Worm (Caenorhabditis elegans) whole organism, midembryonic: ENCODE measurements around the gene srh-37.

Experiments
- T22C8.4 ChIP-seq: fragments of 200-800 bp; sonication (Bioruptor generic); IDR thresholded peaks from 2 replicates; pipeline ENCODE4 v1.3.6; 2022; ENCODE audit warnings: missing genetic modification characterization, missing compliant biosample characterization
- cog-1 ChIP-seq: sonication (generic microtip); optimal IDR thresholded peaks from 2 replicates; lab custom pipeline; 2016; ENCODE audit warnings: missing genetic modification characterization, missing compliant biosample characterization
- flt-1 ChIP-seq: fragments of 200-800 bp; sonication (Bioruptor generic); IDR thresholded peaks from 2 replicates; pipeline ENCODE4 v1.3.6; 2022; ENCODE audit warnings: missing genetic modification characterization, missing compliant biosample characterization
- klf-2 ChIP-seq: fragments of 200-800 bp; sonication (Bioruptor generic); conservative IDR thresholded peaks from 2 replicates; pipeline ENCODE4 v1.3.6; 2022; ENCODE audit warnings: missing genetic modification reagents, missing genetic modification characterization, missing compliant biosample characterization
- med-1 ChIP-seq: sonication (generic microtip); optimal IDR thresholded peaks from 2 replicates; lab custom pipeline; 2017; ENCODE audit warnings: missing genetic modification characterization, mild to moderate bottlenecking, missing compliant biosample characterization, antibody characterized with exemption, missing genetic modification reagents; ENCODE audit not compliant: insufficient read depth
- ref-1 ChIP-seq: fragments of 200-800 bp; sonication (Bioruptor generic); conservative IDR thresholded peaks from 2 replicates; pipeline ENCODE4 v1.3.6; 2022; ENCODE audit warnings: missing genetic modification reagents, missing genetic modification characterization, missing compliant biosample characterization
- tab-1 ChIP-seq: fragments of 200-800 bp; sonication (Bioruptor generic); IDR thresholded peaks from 2 replicates; pipeline ENCODE4 v1.3.6; 2022; ENCODE audit warnings: missing genetic modification characterization, missing compliant biosample characterization
- ztf-23 ChIP-seq: fragments of 200-800 bp; sonication (Bioruptor generic); IDR thresholded peaks from 2 replicates; pipeline ENCODE4 v1.3.6; 2022; ENCODE audit warnings: missing genetic modification reagents, missing genetic modification characterization, missing compliant biosample characterization
- ztf-29 ChIP-seq: fragments of 200-800 bp; sonication (Bioruptor generic); IDR thresholded peaks from 2 replicates; pipeline ENCODE4 v1.3.6; 2022; ENCODE audit warnings: missing genetic modification reagents, missing genetic modification characterization, missing compliant biosample characterization

Gene srh-37

ce11 chrV:536571-536970 lies 24.3 kb upstream of the srh-37 start, which contains the start of gene C14C6.5:
Gene C14C6.5, plus strand, starts transcription at chrV:536628.
- TF ChIP-seq med-1 (GFP tag; lab: Kevin White, UChicago) (no peak), flt-1 (GFP tag; lab: Robert Waterston, UW) (no peak), ztf-23 (GFP tag; lab: Robert Waterston, UW) (no peak), klf-2 (GFP tag; lab: Robert Waterston, UW) (no peak), ref-1 (GFP tag; lab: Robert Waterston, UW) (no peak), ztf-29 (GFP tag; lab: Robert Waterston, UW) (no peak), T22C8.4 (no peak), tab-1 (GFP tag; lab: Robert Waterston, UW) (no peak)

- TF ChIP-seq ref-1 (GFP tag; lab: Robert Waterston, UW) (no peak), klf-2 (GFP tag; lab: Robert Waterston, UW) (no peak), tab-1 (GFP tag; lab: Robert Waterston, UW) (no peak), med-1 (GFP tag; lab: Kevin White, UChicago) (no peak), cog-1 (tag; lab: Kevin White, UChicago) (no peak), flt-1 (GFP tag; lab: Robert Waterston, UW) (no peak), ztf-23 (GFP tag; lab: Robert Waterston, UW) (no peak), ztf-29 (GFP tag; lab: Robert Waterston, UW) (no peak), T22C8.4 (no peak)
Measured at ce11 chrV:534176-534575, 21.9 kb upstream of the srh-37 start, which contains the start of gene nhr-132. Gene nhr-132, plus strand, starts transcription at chrV:534446.

- TF ChIP-seq ztf-23 (GFP tag; lab: Robert Waterston, UW) (no peak), cog-1 (tag; lab: Kevin White, UChicago) (peak; percentile 47), tab-1 (GFP tag; lab: Robert Waterston, UW) (no peak), med-1 (GFP tag; lab: Kevin White, UChicago) (no peak), ref-1 (GFP tag; lab: Robert Waterston, UW) (no peak), ztf-29 (GFP tag; lab: Robert Waterston, UW) (0 out of 2 replicates have a peak, but pooled peaks have one; percentile 10), klf-2 (GFP tag; lab: Robert Waterston, UW) (no peak), T22C8.4 (no peak)
Measured at ce11 chrV:532046-532445, 19.7 kb upstream of the srh-37 start, which contains the start of gene nhr-58. Gene nhr-58, plus strand, starts transcription at chrV:532259.

- TF ChIP-seq ref-1 (GFP tag; lab: Robert Waterston, UW): no peak
- no peak for TF ChIP-seq klf-2 (GFP tag; lab: Robert Waterston, UW)
- TF ChIP-seq ztf-29 (GFP tag; lab: Robert Waterston, UW): no peak
- TF ChIP-seq cog-1 (tag; lab: Kevin White, UChicago): no peak
- no peak for TF ChIP-seq tab-1 (GFP tag; lab: Robert Waterston, UW)
- TF ChIP-seq ztf-23 (GFP tag; lab: Robert Waterston, UW): no peak
- TF ChIP-seq med-1 (GFP tag; lab: Kevin White, UChicago): no peak
- TF ChIP-seq T22C8.4: no peak
- TF ChIP-seq flt-1 (GFP tag; lab: Robert Waterston, UW): no peak
Measured at ce11 chrV:527602-528001, 15.3 kb upstream of the srh-37 start, which contains the start of gene srw-108. Gene srw-108, plus strand, starts transcription at chrV:527902.

ce11 chrV:525040-525439 lies 12.7 kb upstream of the srh-37 start, which contains the start of gene R11G11.16:
Gene R11G11.16, minus strand, starts transcription at chrV:525140.
- no peak for TF ChIP-seq klf-2 (GFP tag; lab: Robert Waterston, UW)
- TF ChIP-seq tab-1 (GFP tag; lab: Robert Waterston, UW): no peak
- no peak for TF ChIP-seq med-1 (GFP tag; lab: Kevin White, UChicago)
- no peak for TF ChIP-seq cog-1 (tag; lab: Kevin White, UChicago)
- no peak for TF ChIP-seq ztf-23 (GFP tag; lab: Robert Waterston, UW)
- TF ChIP-seq flt-1 (GFP tag; lab: Robert Waterston, UW): no peak
- TF ChIP-seq T22C8.4: no peak
- no peak for TF ChIP-seq ref-1 (GFP tag; lab: Robert Waterston, UW)
- TF ChIP-seq ztf-29 (GFP tag; lab: Robert Waterston, UW): no peak

- TF ChIP-seq klf-2 (GFP tag; lab: Robert Waterston, UW) (no peak), cog-1 (tag; lab: Kevin White, UChicago) (no peak), ref-1 (GFP tag; lab: Robert Waterston, UW) (no peak), ztf-23 (GFP tag; lab: Robert Waterston, UW) (no peak), flt-1 (GFP tag; lab: Robert Waterston, UW) (no peak), T22C8.4 (no peak), ztf-29 (GFP tag; lab: Robert Waterston, UW) (no peak), tab-1 (GFP tag; lab: Robert Waterston, UW) (no peak), med-1 (GFP tag; lab: Kevin White, UChicago) (no peak)
Measured at ce11 chrV:524058-524457, 11.7 kb upstream of the srh-37 start, which contains the start of gene lipl-3. Gene lipl-3, minus strand, starts transcription at chrV:524218.

- no peak for TF ChIP-seq flt-1 (GFP tag; lab: Robert Waterston, UW)
- TF ChIP-seq med-1 (GFP tag; lab: Kevin White, UChicago): no peak
- TF ChIP-seq ref-1 (GFP tag; lab: Robert Waterston, UW): no peak
- TF ChIP-seq ztf-29 (GFP tag; lab: Robert Waterston, UW): no peak
- no peak for TF ChIP-seq cog-1 (tag; lab: Kevin White, UChicago)
- TF ChIP-seq tab-1 (GFP tag; lab: Robert Waterston, UW): no peak
- no peak for TF ChIP-seq klf-2 (GFP tag; lab: Robert Waterston, UW)
- TF ChIP-seq T22C8.4: no peak
- TF ChIP-seq ztf-23 (GFP tag; lab: Robert Waterston, UW): no peak
Measured at ce11 chrV:521517-521916, 9.2 kb upstream of the srh-37 start, which contains the start of gene srw-107. Gene srw-107, minus strand, starts transcription at chrV:521617.

ce11 chrV:519445-519844 lies 7.1 kb upstream of the srh-37 start, which contains the start of gene nhr-210:
Gene nhr-210, minus strand, starts transcription at chrV:519545.
- TF ChIP-seq ref-1 (GFP tag; lab: Robert Waterston, UW) (no peak), klf-2 (GFP tag; lab: Robert Waterston, UW) (no peak), cog-1 (tag; lab: Kevin White, UChicago) (no peak), T22C8.4 (no peak), ztf-23 (GFP tag; lab: Robert Waterston, UW) (no peak), ztf-29 (GFP tag; lab: Robert Waterston, UW) (no peak), tab-1 (GFP tag; lab: Robert Waterston, UW) (no peak), med-1 (GFP tag; lab: Kevin White, UChicago) (no peak), flt-1 (GFP tag; lab: Robert Waterston, UW) (no peak)
